Fruit fly (Drosophila melanogaster) S2 (cell line): ENCODE results near the gene Nnp-1.

Experiments
- CG8478 ChIP-seq: fragments of >200 bp; optimal IDR thresholded peaks from 2 replicates; lab custom pipeline; 2018
- CTCF ChIP-seq, 2 experiments: fragments of >200 bp; optimal IDR thresholded peaks; 2 replicates each; lab custom pipeline; 2018

DNA sequence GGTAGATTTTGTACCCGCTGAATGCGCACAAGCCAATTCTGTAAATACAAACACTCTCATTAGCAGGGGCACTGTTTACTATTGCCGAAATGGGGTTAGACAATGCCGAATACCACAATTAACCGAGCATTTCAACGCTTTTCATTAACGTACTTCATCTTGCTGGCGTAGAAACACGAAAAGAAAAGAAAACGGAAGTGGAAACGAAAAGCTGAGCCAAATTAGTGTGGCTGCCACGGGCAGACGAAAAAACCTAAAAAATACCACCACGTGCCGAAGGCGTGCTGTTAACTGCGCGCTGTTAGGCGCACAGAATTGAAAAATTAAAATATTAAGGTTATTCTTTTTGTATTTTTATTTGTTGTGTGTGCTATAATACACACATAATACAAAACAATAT lies 28.9 kb upstream of the Nnp-1 start, which contains the start of gene RpL24:
- TF ChIP-seq CG8478 (lab: Kevin White, UChicago) = no peak
- TF ChIP-seq CTCF (optimal IDR thresholded peaks at IDR 0.05; lab: Kevin White, UChicago) = peak in 1 of 2 experiments; percentile 46
